Fruit fly (Drosophila melanogaster): ENCODE results near the gene RhoGAP92B.

Gene RhoGAP92B

DNA sequence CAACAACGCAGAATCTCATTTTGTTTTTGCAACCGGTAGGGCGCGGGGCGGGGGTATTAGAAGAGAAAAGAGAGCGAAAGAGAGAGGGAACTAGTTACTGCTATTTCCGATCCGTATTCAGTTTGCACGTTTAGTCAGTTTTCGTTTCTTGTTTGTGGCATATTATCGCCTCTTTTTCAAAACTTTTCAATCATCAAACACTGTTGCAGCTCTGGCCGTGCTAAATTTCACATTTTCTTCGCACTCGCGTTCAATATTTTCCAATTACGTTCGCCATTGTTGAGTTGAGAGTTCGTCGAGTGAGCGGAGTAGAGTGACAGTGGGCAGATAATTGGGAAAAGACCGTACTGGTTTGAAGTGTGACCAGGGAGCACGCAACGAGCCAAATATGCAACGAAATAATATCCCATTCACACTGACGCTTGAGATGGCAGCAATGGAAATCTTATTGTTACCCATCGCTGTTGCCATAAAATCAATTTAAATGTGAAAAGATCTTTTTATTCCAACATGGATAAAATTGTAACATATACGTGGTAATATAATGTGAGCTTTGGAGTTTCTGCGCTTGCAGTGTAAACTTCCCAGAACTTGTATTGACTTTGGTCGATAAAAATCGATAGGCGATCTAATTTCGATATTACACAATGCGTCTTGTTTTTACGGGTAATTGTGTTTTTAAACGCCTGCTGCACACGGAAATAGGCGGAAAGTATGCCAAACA lies 43.8 kb upstream of the RhoGAP92B start, which contains the start of the genes Ire1 and Mrm2:
Gene Ire1, minus strand, starts transcription at position 296 of the 724 bp plus-strand sequence.
Gene Mrm2, plus strand, starts transcription at position 615 of the 724 bp plus-strand sequence.
- TF ChIP-seq Ssrp (tag; optimal IDR thresholded peaks at IDR 0.05) (peak; percentile 77), unpg (GFP tag; optimal IDR thresholded peaks at IDR 0.05) (peak; percentile 80), CG11696 (GFP tag; IDR thresholded peaks at IDR 0.05) (peak; percentile 63; the same call in 1 of the 2 replicates), sc (optimal IDR thresholded peaks at IDR 0.05) (no peak), sc (GFP tag; optimal IDR thresholded peaks at IDR 0.05) (no peak), CG4328 (GFP tag; optimal IDR thresholded peaks at IDR 0.05) (peak; percentile 67), CG11247 (GFP tag; IDR thresholded peaks at IDR 0.05) (peak; percentile 77), CG33213 (GFP tag; optimal IDR thresholded peaks at IDR 0.05) (peak; percentile 87), zf30C (GFP tag; optimal IDR thresholded peaks at IDR 0.05) (no peak), odd (GFP tag; optimal IDR thresholded peaks at IDR 0.05) (peak; percentile 45), sens (GFP tag) (peak; percentile 96), Dbx (GFP tag; IDR thresholded peaks at IDR 0.05) (peak; percentile 83), da (GFP tag; optimal IDR thresholded peaks at IDR 0.05) (peak; percentile 70), CG42726 (GFP tag; IDR thresholded peaks at IDR 0.05; ENCODE audit: partially characterized antibody) (no peak), psq (GFP tag; optimal IDR thresholded peaks at IDR 0.05) (peak; percentile 53), lab (GFP tag; optimal IDR thresholded peaks at IDR 0.05) (peak; percentile 75), D19B (GFP tag; optimal IDR thresholded peaks at IDR 0.05) (peak; percentile 34), CG43689 (GFP tag; IDR thresholded peaks at IDR 0.05) (no peak), Sin3A (optimal IDR thresholded peaks at IDR 0.05) (peak; percentile 97), btn (GFP tag; optimal IDR thresholded peaks at IDR 0.05) (peak; percentile 62), croc (GFP tag; conservative IDR thresholded peaks at IDR 0.05) (peak; percentile 72), CG30403 (GFP tag; optimal IDR thresholded peaks at IDR 0.05) (peak; percentile 89), CG12769 (tag; optimal IDR thresholded peaks at IDR 0.05) (peak; percentile 85), Sry-δ (GFP tag; optimal IDR thresholded peaks at IDR 0.05) (peak; percentile 91), CG13287 (GFP tag; IDR thresholded peaks at IDR 0.05; ENCODE audit: partially characterized antibody) (peak; percentile 83), ken (GFP tag; IDR thresholded peaks at IDR 0.05) (peak; percentile 79), bigmax (GFP tag; optimal IDR thresholded peaks at IDR 0.05) (no peak), Antp (GFP tag; optimal IDR thresholded peaks at IDR 0.05) (peak; percentile 90), CG31365 (tag; optimal IDR thresholded peaks at IDR 0.05) (no peak), ttk (GFP tag; IDR thresholded peaks at IDR 0.05) (peak; percentile 81), Poxn (GFP tag; IDR thresholded peaks at IDR 0.05) (no peak), Tbp (GFP tag; optimal IDR thresholded peaks at IDR 0.05) (no peak), oc (tag; optimal IDR thresholded peaks at IDR 0.05) (no peak), chm (GFP tag; IDR thresholded peaks at IDR 0.05) (peak; percentile 57; the same call in 1 of the 2 replicates), Chrac-16 (GFP tag; optimal IDR thresholded peaks at IDR 0.05) (peak; percentile 78), emc (GFP tag; optimal IDR thresholded peaks at IDR 0.05) (peak; percentile 75), Xbp1 (GFP tag; optimal IDR thresholded peaks at IDR 0.05) (peak; percentile 90), CG8478 (optimal IDR thresholded peaks at IDR 0.05) (no peak), Hsf (GFP tag; optimal IDR thresholded peaks at IDR 0.05) (peak; percentile 90), CG1024 (GFP tag; IDR thresholded peaks at IDR 0.05) (peak; percentile 91), Fer1 (GFP tag; optimal IDR thresholded peaks at IDR 0.05) (peak; percentile 57), E2f1 (GFP tag; IDR thresholded peaks at IDR 0.05) (peak; percentile 79), CG17361 (GFP tag; IDR thresholded peaks at IDR 0.05) (peak; percentile 88), ase (GFP tag; IDR thresholded peaks at IDR 0.05) (peak; percentile 59; the same call in 1 of the 3 replicates), CG6254 (GFP tag; optimal IDR thresholded peaks at IDR 0.05) (peak; percentile 39), hb (GFP tag; IDR thresholded peaks at IDR 0.05; ENCODE audit: partially characterized antibody) (peak; percentile 77), CG9727 (GFP tag; optimal IDR thresholded peaks at IDR 0.05) (peak; percentile 79), pzg (GFP tag; optimal IDR thresholded peaks at IDR 0.05) (peak; percentile 95), Gsc (GFP tag; IDR thresholded peaks at IDR 0.05) (peak; percentile 58; the same call in 1 of the 2 replicates), stc (GFP tag; IDR thresholded peaks at IDR 0.05) (no peak), MESR4 (GFP tag; optimal IDR thresholded peaks at IDR 0.05) (peak; percentile 92)

Measured in whole organism, embryonic.